Fruit fly (Drosophila melanogaster) whole organism, embryonic: ENCODE results near the gene mRpS31.

Source experiments
- Antp ChIP-seq: fragments of 200-800 bp; sonication (Bioruptor generic); optimal IDR thresholded peaks from 3 replicates; lab custom pipeline; 2016; ENCODE audit warnings: missing biosample characterization, missing genetic modification characterization
- B-H2 ChIP-seq: fragments of 200-800 bp; sonication (Bioruptor generic); optimal IDR thresholded peaks from 2 replicates; lab custom pipeline; 2018; ENCODE audit warnings: missing biosample characterization, mild to moderate bottlenecking, missing genetic modification characterization
- CG10654 ChIP-seq: fragments of 200-800 bp; sonication (Bioruptor generic); optimal IDR thresholded peaks from 2 replicates; lab custom pipeline; 2016; ENCODE audit warnings: missing biosample characterization, missing genetic modification characterization
- CG16779 ChIP-seq: fragments of 200-800 bp; sonication (Bioruptor generic); IDR thresholded peaks from 2 replicates; pipeline ENCODE4 v1.3.6; 2022; ENCODE audit warnings: missing biosample characterization, missing genetic modification characterization
- CG17385 ChIP-seq: fragments of 200-800 bp; sonication (Bioruptor generic); optimal IDR thresholded peaks from 3 replicates; lab custom pipeline; 2018; ENCODE audit warnings: missing biosample characterization, mild to moderate bottlenecking, missing genetic modification characterization
- CG17912 ChIP-seq: fragments of 200-800 bp; sonication (Bioruptor generic); optimal IDR thresholded peaks from 2 replicates; lab custom pipeline; 2018; ENCODE audit warnings: missing biosample characterization, mild to moderate bottlenecking, missing genetic modification characterization
- CG30431 ChIP-seq: fragments of 200-800 bp; sonication (Bioruptor generic); optimal IDR thresholded peaks from 2 replicates; lab custom pipeline; 2017; ENCODE audit warnings: missing biosample characterization, missing genetic modification characterization
- CG3163 ChIP-seq: fragments of 200-800 bp; sonication (Bioruptor generic); optimal IDR thresholded peaks from 3 replicates; lab custom pipeline; 2016; ENCODE audit warnings: missing biosample characterization, missing genetic modification characterization
- CG32532 ChIP-seq: fragments of 200-800 bp; sonication (Bioruptor generic); IDR thresholded peaks from 2 replicates; pipeline ENCODE4 v1.3.6; 2022; ENCODE audit warnings: missing biosample characterization, missing genetic modification characterization
- CG3838 ChIP-seq: fragments of 200-800 bp; sonication (Bioruptor generic); optimal IDR thresholded peaks from 3 replicates; lab custom pipeline; 2016; ENCODE audit warnings: missing biosample characterization, missing genetic modification characterization
- CG3995 ChIP-seq: fragments of 200-800 bp; sonication (Bioruptor generic); optimal IDR thresholded peaks from 3 replicates; lab custom pipeline; 2016; ENCODE audit warnings: missing biosample characterization, missing genetic modification characterization
- CG4730 ChIP-seq: fragments of 200-800 bp; sonication (Bioruptor generic); IDR thresholded peaks from 2 replicates; pipeline ENCODE4 v1.3.6; 2022; ENCODE audit warnings: missing biosample characterization, missing genetic modification characterization
- CG4820 ChIP-seq: fragments of 200-800 bp; sonication (Bioruptor generic); optimal IDR thresholded peaks from 3 replicates; lab custom pipeline; 2016; ENCODE audit warnings: missing biosample characterization, missing genetic modification characterization
- CG5180 ChIP-seq: fragments of 200-800 bp; sonication (Bioruptor generic); optimal IDR thresholded peaks from 3 replicates; lab custom pipeline; 2017; ENCODE audit warnings: missing biosample characterization, missing genetic modification characterization, mild to moderate bottlenecking, moderate library complexity, missing genetic modification reagents
- CG7372 ChIP-seq: fragments of 200-800 bp; sonication (Bioruptor generic); IDR thresholded peaks from 2 replicates; pipeline ENCODE4 v1.3.6; 2022; ENCODE audit warnings: missing biosample characterization, missing genetic modification characterization
- CG7963 ChIP-seq: fragments of 200-800 bp; sonication (Bioruptor generic); IDR thresholded peaks from 3 replicates; pipeline ENCODE4 v1.3.6; 2022; ENCODE audit warnings: missing biosample characterization, missing genetic modification characterization; ENCODE audit not compliant: partially characterized antibody
- CG9932 ChIP-seq: fragments of 200-800 bp; sonication (Bioruptor generic); IDR thresholded peaks from 2 replicates; pipeline ENCODE4 v1.3.6; 2022; ENCODE audit warnings: missing biosample characterization, missing genetic modification characterization
- CTCF ChIP-seq: fragments of 200-800 bp; sonication (Bioruptor generic); optimal IDR thresholded peaks from 2 replicates; lab custom pipeline; 2017; ENCODE audit warnings: missing biosample characterization, mild to moderate bottlenecking, missing genetic modification characterization, moderate library complexity
- Dad ChIP-seq: fragments of 200-800 bp; sonication (Bioruptor generic); optimal IDR thresholded peaks from 3 replicates; lab custom pipeline; 2016; ENCODE audit warnings: missing biosample characterization, missing genetic modification characterization
- GATAe ChIP-seq: fragments of 200-800 bp; sonication (Bioruptor generic); conservative IDR thresholded peaks from 2 replicates; pipeline ENCODE4 v1.3.6; 2022; ENCODE audit warnings: missing biosample characterization, missing genetic modification characterization
- H15 ChIP-seq: fragments of 200-800 bp; sonication (Bioruptor generic); IDR thresholded peaks from 3 replicates; pipeline ENCODE4 v1.3.6; 2022; ENCODE audit warnings: missing biosample characterization, missing genetic modification characterization
- H2.0 ChIP-seq: fragments of 200-800 bp; sonication (Bioruptor generic); IDR thresholded peaks from 2 replicates; pipeline ENCODE4 v1.3.6; 2022; ENCODE audit warnings: missing biosample characterization, missing genetic modification characterization
- Nf-YC ChIP-seq: fragments of 200-800 bp; optimal IDR thresholded peaks from 3 replicates; lab custom pipeline; 2019; ENCODE audit warnings: missing biosample characterization, mild to moderate bottlenecking, missing genetic modification characterization, moderate library complexity
- Pdp1 ChIP-seq, 2 experiments: fragments of 200-800 bp; sonication (Bioruptor generic); optimal IDR thresholded peaks; 3 replicates each; lab custom pipeline; 2016; ENCODE audit warnings: missing biosample characterization in 2 of 2, missing genetic modification characterization in 2 of 2, mild to moderate bottlenecking in 1 of 2, moderate library complexity in 1 of 2
- Ptx1 ChIP-seq: fragments of 200-800 bp; sonication (Bioruptor generic); IDR thresholded peaks from 2 replicates; pipeline ENCODE4 v1.3.6; 2022; ENCODE audit warnings: missing biosample characterization, missing genetic modification characterization
- Trl ChIP-seq, 3 experiments: fragments of >200 bp in 2 of 3; fragments of 200-800 bp in 1 of 3; sonication (Bioruptor generic) in 1 of 3; optimal IDR thresholded peaks; 2 replicates in 1 of 3; 3 replicates in 2 of 3; lab custom pipeline; 2016 to 2017; ENCODE audit warnings: missing biosample characterization in 1 of 3, missing genetic modification characterization in 1 of 3
- Xrp1 ChIP-seq: fragments of 200-800 bp; sonication (Bioruptor generic); IDR thresholded peaks from 2 replicates; pipeline ENCODE4 v1.3.6; 2022; ENCODE audit warnings: missing biosample characterization, missing genetic modification characterization
- ap ChIP-seq: fragments of 200-800 bp; sonication (Bioruptor generic); IDR thresholded peaks from 2 replicates; pipeline ENCODE4 v1.3.6; 2022; ENCODE audit warnings: missing biosample characterization, missing genetic modification characterization
- ato ChIP-seq: fragments of 200-800 bp; sonication (Bioruptor generic); IDR thresholded peaks from 2 replicates; pipeline ENCODE4 v1.3.6; 2022; ENCODE audit warnings: missing biosample characterization, missing genetic modification characterization; ENCODE audit not compliant: partially characterized antibody
- bbx ChIP-seq: fragments of 200-800 bp; sonication (Bioruptor generic); IDR thresholded peaks from 2 replicates; pipeline ENCODE4 v1.3.6; 2022; ENCODE audit warnings: missing biosample characterization, missing genetic modification characterization; ENCODE audit not compliant: partially characterized antibody
- bigmax ChIP-seq: fragments of 200-800 bp; sonication (Bioruptor generic); optimal IDR thresholded peaks from 2 replicates; lab custom pipeline; 2018; ENCODE audit warnings: missing biosample characterization, mild to moderate bottlenecking, missing genetic modification characterization
- crp ChIP-seq, 2 experiments: fragments of 200-800 bp; sonication (Bioruptor generic); optimal IDR thresholded peaks; 2 replicates in 1 of 2; 3 replicates in 1 of 2; lab custom pipeline; 2017; ENCODE audit warnings: missing biosample characterization in 2 of 2, missing genetic modification characterization in 2 of 2, mild to moderate bottlenecking in 1 of 2, moderate library complexity in 1 of 2
- fru ChIP-seq: fragments of >200 bp; optimal IDR thresholded peaks from 2 replicates; lab custom pipeline; 2017
- gsb-n ChIP-seq: fragments of 200-800 bp; sonication (Bioruptor generic); optimal IDR thresholded peaks from 3 replicates; lab custom pipeline; 2018; ENCODE audit warnings: missing biosample characterization, mild to moderate bottlenecking, missing genetic modification characterization
- hb ChIP-seq: fragments of 200-800 bp; sonication (Bioruptor generic); IDR thresholded peaks from 3 replicates; pipeline ENCODE4 v1.3.6; 2022; ENCODE audit warnings: missing biosample characterization, missing genetic modification characterization; ENCODE audit not compliant: partially characterized antibody
- hbn ChIP-seq: fragments of 200-800 bp; sonication (Bioruptor generic); IDR thresholded peaks from 2 replicates; pipeline ENCODE4 v1.3.6; 2022; ENCODE audit warnings: missing biosample characterization, missing genetic modification characterization; ENCODE audit not compliant: partially characterized antibody
- lola ChIP-seq, 3 experiments: fragments of >200 bp in 2 of 3; fragments of 200-800 bp in 1 of 3; sonication (Bioruptor generic) in 1 of 3; optimal IDR thresholded peaks; 2 replicates each; lab custom pipeline; 2017 to 2019; ENCODE audit warnings: missing biosample characterization in 3 of 3, missing genetic modification characterization in 3 of 3, mild to moderate bottlenecking in 1 of 3, moderate library complexity in 1 of 3
- nau ChIP-seq: fragments of 200-800 bp; sonication (Bioruptor generic); optimal IDR thresholded peaks from 3 replicates; lab custom pipeline; 2017; ENCODE audit warnings: missing biosample characterization, mild to moderate bottlenecking, missing genetic modification characterization, missing genetic modification reagents
- oc ChIP-seq: fragments of 200-800 bp; sonication (Bioruptor generic); optimal IDR thresholded peaks from 2 replicates; lab custom pipeline; 2018; ENCODE audit warnings: missing biosample characterization, mild to moderate bottlenecking, missing genetic modification characterization, moderate library complexity
- odd ChIP-seq: fragments of 200-800 bp; sonication (Bioruptor generic); optimal IDR thresholded peaks from 2 replicates; lab custom pipeline; 2017; ENCODE audit warnings: missing biosample characterization, mild to moderate bottlenecking, missing genetic modification characterization
- otp ChIP-seq: fragments of 200-800 bp; sonication (Bioruptor generic); IDR thresholded peaks from 3 replicates; pipeline ENCODE4, ENCODE4 v1.3.6; 2022; ENCODE audit warnings: missing biosample characterization, missing genetic modification characterization
- pita ChIP-seq: fragments of 200-800 bp; sonication (Bioruptor generic); optimal IDR thresholded peaks from 2 replicates; lab custom pipeline; 2017; ENCODE audit warnings: missing biosample characterization, mild to moderate bottlenecking, missing genetic modification characterization
- sd ChIP-seq: fragments of 200-800 bp; sonication (Bioruptor generic); optimal IDR thresholded peaks from 3 replicates; lab custom pipeline; 2018; ENCODE audit warnings: missing biosample characterization, mild to moderate bottlenecking, missing genetic modification characterization, moderate library complexity
- sens ChIP-seq: fragments of 200-800 bp; sonication (Bioruptor generic); peaks from one replicate; lab custom pipeline; 2016; ENCODE audit warnings: missing biosample characterization, missing genetic modification characterization
- slbo ChIP-seq: fragments of 200-800 bp; sonication (Bioruptor generic); IDR thresholded peaks from 2 replicates; pipeline ENCODE4 v1.3.6; 2022; ENCODE audit warnings: missing biosample characterization, missing genetic modification characterization
- sr ChIP-seq: fragments of 200-800 bp; sonication (Bioruptor generic); IDR thresholded peaks from 3 replicates; pipeline ENCODE4 v1.3.6; 2022; ENCODE audit warnings: missing biosample characterization, missing genetic modification characterization
- tin ChIP-seq: fragments of 200-800 bp; sonication (Bioruptor generic); optimal IDR thresholded peaks from 3 replicates; lab custom pipeline; 2016; ENCODE audit warnings: missing biosample characterization, missing genetic modification characterization
- tx ChIP-seq: fragments of 200-800 bp; sonication (Bioruptor generic); optimal IDR thresholded peaks from 2 replicates; lab custom pipeline; 2016; ENCODE audit warnings: missing biosample characterization, missing genetic modification characterization
- wor ChIP-seq: fragments of 200-800 bp; sonication (Bioruptor generic); IDR thresholded peaks from 2 replicates; pipeline ENCODE4 v1.3.6; 2022; ENCODE audit warnings: missing biosample characterization, missing genetic modification characterization
- yki ChIP-seq: fragments of >200 bp; optimal IDR thresholded peaks from 3 replicates; lab custom pipeline; 2018

mRpS31 gene

dm6 chr3L:16004401-16005237, at the start of gene mRpS31, which contains the start of gene hzg (continued):
- peak; percentile 55 for TF ChIP-seq tin (GFP tag; lab: Kevin White, UChicago)
- TF ChIP-seq Ptx1 (GFP tag; lab: Robert Waterston, UW), result peak; percentile 70
- TF ChIP-seq slbo (GFP tag; lab: Robert Waterston, UW), result peak; percentile 65
- TF ChIP-seq ap (GFP tag; lab: Robert Waterston, UW), result no peak
- TF ChIP-seq B-H2 (GFP tag; lab: Kevin White, UChicago), result no peak
- no peak for TF ChIP-seq oc
- no peak for TF ChIP-seq hb (GFP tag; lab: Robert Waterston, UW)
- TF ChIP-seq crp (GFP tag; optimal IDR thresholded peaks at IDR 0.05; lab: Kevin White, UChicago), result no peak
- TF ChIP-seq CG7963 (GFP tag; lab: Robert Waterston, UW), result no peak
- peak; percentile 26 for TF ChIP-seq CG17385 (GFP tag; lab: Kevin White, UChicago)
- peak; percentile 51 for TF ChIP-seq CG32532 (GFP tag; lab: Robert Waterston, UW)
- TF ChIP-seq CTCF (GFP tag; lab: Kevin White, UChicago), result no peak
- TF ChIP-seq Nf-YC (tag; lab: Kevin White, UChicago), result peak; percentile 56
- TF ChIP-seq odd (GFP tag; lab: Kevin White, UChicago), result no peak
- no peak for TF ChIP-seq pita
- no peak for TF ChIP-seq CG4730 (GFP tag; lab: Robert Waterston, UW)
- peak; percentile 61; the same call in 1 of the 3 replicates for TF ChIP-seq sr (GFP tag; lab: Robert Waterston, UW)
- TF ChIP-seq tx (GFP tag; lab: Kevin White, UChicago), result peak; percentile 38
- TF ChIP-seq Pdp1 (GFP tag; optimal IDR thresholded peaks at IDR 0.05; lab: Kevin White, UChicago), result peak; percentile 42 to 55
- TF ChIP-seq nau, result no peak
- no peak for TF ChIP-seq otp (GFP tag; lab: Robert Waterston, UW)
- TF ChIP-seq CG17912 (GFP tag; lab: Kevin White, UChicago), result no peak
- TF ChIP-seq ato (GFP tag; lab: Robert Waterston, UW), result no peak
- peak in 1 of 3 experiments; percentile 53 for TF ChIP-seq lola (GFP tag; optimal IDR thresholded peaks at IDR 0.05; lab: Kevin White, UChicago)
- peak; percentile 52; the same call in 1 of the 2 replicates for TF ChIP-seq Xrp1
- TF ChIP-seq CG3995 (GFP tag; lab: Kevin White, UChicago), result peak; percentile 46
- no peak for TF ChIP-seq CG5180
- peak; percentile 49 for TF ChIP-seq CG4820 (GFP tag; lab: Kevin White, UChicago)
- no peak for TF ChIP-seq Trl (optimal IDR thresholded peaks at IDR 0.05; lab: Kevin White, UChicago)
- TF ChIP-seq Trl (GFP tag; optimal IDR thresholded peaks at IDR 0.05; lab: Kevin White, UChicago), result peak; percentile 63
- TF ChIP-seq CG30431, result no peak
- peak; percentile 50 for TF ChIP-seq CG10654 (GFP tag; lab: Kevin White, UChicago)
- no peak for TF ChIP-seq hbn (GFP tag; lab: Robert Waterston, UW)
- TF ChIP-seq H2.0, result peak; percentile 43; the same call in 1 of the 2 replicates
- peak; percentile 44 for TF ChIP-seq Antp (GFP tag; lab: Kevin White, UChicago)
- TF ChIP-seq CG9932, result peak; percentile 63
- no peak for TF ChIP-seq bigmax (GFP tag; lab: Kevin White, UChicago)
- peak; percentile 32 for TF ChIP-seq CG3838 (GFP tag; lab: Kevin White, UChicago)
- TF ChIP-seq sd (tag; lab: Kevin White, UChicago), result peak; percentile 62
- no peak for TF ChIP-seq H15 (GFP tag; lab: Robert Waterston, UW)
- 0 out of 2 replicates have a peak, but pooled peaks have one; percentile 12 for TF ChIP-seq bbx (GFP tag; lab: Robert Waterston, UW)
- TF ChIP-seq CG16779 (GFP tag; lab: Robert Waterston, UW), result no peak
- no peak for TF ChIP-seq yki (lab: Kevin White, UChicago)
- no peak for TF ChIP-seq Dad (GFP tag; lab: Kevin White, UChicago)
- no peak for TF ChIP-seq fru (lab: Kevin White, UChicago)
- TF ChIP-seq sens (GFP tag; lab: Kevin White, UChicago), result peak; percentile 89
- peak; percentile 40 for TF ChIP-seq CG3163
- no peak for TF ChIP-seq GATAe
- TF ChIP-seq CG7372, result peak; percentile 66; the same call in 1 of the 2 replicates
- TF ChIP-seq gsb-n (tag; lab: Kevin White, UChicago), result peak; percentile 20
- no peak for TF ChIP-seq wor (GFP tag; lab: Robert Waterston, UW)
